Comparison of ENCODE assay signal across 2 worm cellular contexts in the genomic region with DNA sequence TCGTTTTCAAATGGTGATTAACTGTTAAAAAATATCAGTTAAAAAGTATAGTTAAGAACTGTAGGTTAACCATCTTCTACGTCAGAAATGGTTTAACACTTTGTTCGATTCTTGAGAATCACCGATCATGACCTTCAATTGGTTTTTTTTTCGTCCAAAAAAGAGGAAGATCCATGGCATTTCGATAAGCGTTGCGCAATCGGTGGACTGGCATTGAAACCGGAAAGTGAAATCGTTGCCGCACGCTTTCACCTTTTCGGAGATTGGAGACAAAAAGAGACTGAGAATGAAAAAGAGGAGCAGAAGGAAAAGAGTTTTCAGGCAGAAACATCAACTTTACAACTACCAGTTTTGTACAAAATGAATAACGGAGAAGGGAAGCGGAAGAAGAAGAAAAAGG.
TF ChIP-seq lines count a peak whose summit lies in the region.

No protein-coding gene starts in this region.

TF ChIP-seq in whole organism, L2 larva, 48 proteins besides CTCF, POLR2A, EP300 and RAD21 (continued from another document):
- TF ChIP-seq peb-1 (tag; optimal IDR thresholded peaks at IDR 0.05; lab: Kevin White, UChicago) (peak; percentile 75), skn-1 (tag; optimal IDR thresholded peaks at IDR 0.05; lab: Kevin White, UChicago) (no peak), nhr-237 (tag; optimal IDR thresholded peaks at IDR 0.05; lab: Kevin White, UChicago) (no peak)

TF ChIP-seq in whole organism, L4 larva, 104 proteins besides CTCF, POLR2A, EP300 and RAD21 (continued from another document):
- TF ChIP-seq nhr-41 (GFP tag; IDR thresholded peaks at IDR 0.05; lab: Robert Waterston, UW) (no peak), arid-1 (GFP tag; conservative IDR thresholded peaks at IDR 0.05; lab: Robert Waterston, UW) (no peak), zfp-2 (tag; optimal IDR thresholded peaks at IDR 0.05; lab: Kevin White, UChicago) (no peak), mes-2 (tag; optimal IDR thresholded peaks at IDR 0.05; lab: Kevin White, UChicago; ENCODE audit: poor library complexity, severe bottlenecking) (no peak), jun-1 (tag; optimal IDR thresholded peaks at IDR 0.05; lab: Kevin White, UChicago) (no peak), zfp-3 (GFP tag; conservative IDR thresholded peaks at IDR 0.05; lab: Robert Waterston, UW) (no peak), lim-7 (GFP tag; IDR thresholded peaks at IDR 0.05; lab: Robert Waterston, UW) (no peak), egl-43 (GFP tag; IDR thresholded peaks at IDR 0.05; lab: Robert Waterston, UW) (no peak), fkh-10 (GFP tag; optimal IDR thresholded peaks at IDR 0.05; lab: Kevin White, UChicago) (no peak), lin-13 (GFP tag; optimal IDR thresholded peaks at IDR 0.05; lab: Kevin White, UChicago) (no peak), daf-8 (GFP tag; IDR thresholded peaks at IDR 0.05; lab: Robert Waterston, UW) (no peak), rbr-2 (tag; optimal IDR thresholded peaks at IDR 0.05; lab: Kevin White, UChicago) (no peak), skn-1 (tag; optimal IDR thresholded peaks at IDR 0.05; lab: Kevin White, UChicago) (no peak), ZK546.5 (tag; optimal IDR thresholded peaks at IDR 0.05; lab: Kevin White, UChicago) (no peak), nhr-77 (tag; optimal IDR thresholded peaks at IDR 0.05; lab: Kevin White, UChicago) (no peak), cey-2 (tag; optimal IDR thresholded peaks at IDR 0.05; lab: Kevin White, UChicago; ENCODE audit: borderline replicate concordance, insufficient read depth) (peak; percentile 23), mxl-3 (GFP tag; optimal IDR thresholded peaks at IDR 0.05; lab: Kevin White, UChicago) (no peak), mep-1 (tag; optimal IDR thresholded peaks at IDR 0.05; lab: Kevin White, UChicago) (peak; percentile 44)
